Worm (Caenorhabditis elegans) whole organism, early embryonic: ENCODE measurements around the gene epg-9.

Experiments
- B0310.2 ChIP-seq: sonication (generic microtip); optimal IDR thresholded peaks from 2 replicates; lab custom pipeline; 2016; ENCODE audit warnings: mild to moderate bottlenecking, missing genetic modification characterization, missing compliant biosample characterization
- F13C5.2 ChIP-seq: sonication (generic microtip); optimal IDR thresholded peaks from 2 replicates; lab custom pipeline; 2017; ENCODE audit warnings: mild to moderate bottlenecking, missing genetic modification characterization, inconsistent platforms, missing compliant biosample characterization
- aly-1 ChIP-seq: sonication (generic microtip); optimal IDR thresholded peaks from 2 replicates; lab custom pipeline; 2016; ENCODE audit warnings: missing genetic modification characterization, missing compliant biosample characterization
- ama-1 ChIP-seq: fragments of 150-350 bp; optimal IDR thresholded peaks from 2 replicates; lab custom pipeline; 2014
- ceh-13 ChIP-seq: fragments of 200-800 bp; sonication (Bioruptor generic); optimal IDR thresholded peaks from 2 replicates; lab custom pipeline; 2018; ENCODE audit warnings: mild to moderate bottlenecking, missing genetic modification characterization, missing compliant biosample characterization
- ceh-36 ChIP-seq: sonication (generic microtip); optimal IDR thresholded peaks from 2 replicates; lab custom pipeline; 2016; ENCODE audit warnings: missing genetic modification characterization, inconsistent platforms, missing compliant biosample characterization
- ets-7 ChIP-seq: sonication (generic microtip); optimal IDR thresholded peaks from 2 replicates; lab custom pipeline; 2016; ENCODE audit warnings: missing genotype, missing genetic modification characterization, missing compliant biosample characterization
- flt-1 ChIP-seq: fragments of 200-800 bp; sonication (Bioruptor generic); IDR thresholded peaks from 2 replicates; pipeline ENCODE4 v1.3.6; 2022; ENCODE audit warnings: missing genetic modification characterization, missing compliant biosample characterization
- hmbx-1 ChIP-seq: sonication (generic microtip); optimal IDR thresholded peaks from 2 replicates; lab custom pipeline; 2016; ENCODE audit warnings: mild to moderate bottlenecking, missing genetic modification characterization, missing compliant biosample characterization
- hmg-4 ChIP-seq: fragments of 200-800 bp; sonication (Bioruptor generic); optimal IDR thresholded peaks from 2 replicates; lab custom pipeline; 2018; ENCODE audit warnings: mild to moderate bottlenecking, missing genetic modification characterization, missing compliant biosample characterization
- hnd-1 ChIP-seq: sonication (generic microtip); optimal IDR thresholded peaks from 2 replicates; lab custom pipeline; 2016; ENCODE audit warnings: missing genetic modification characterization, missing compliant biosample characterization
- pes-1 ChIP-seq: fragments of 200-800 bp; sonication (Bioruptor generic); IDR thresholded peaks from 2 replicates; pipeline ENCODE4 v1.3.6; 2022; ENCODE audit warnings: missing genetic modification reagents, missing genetic modification characterization, missing compliant biosample characterization
- scrt-1 ChIP-seq: fragments of 200-800 bp; sonication (Bioruptor generic); IDR thresholded peaks from 2 replicates; pipeline ENCODE4 v1.3.6; 2022; ENCODE audit warnings: missing genetic modification characterization, missing compliant biosample characterization
- sea-1 ChIP-seq: fragments of 200-800 bp; sonication (Bioruptor generic); conservative IDR thresholded peaks from 2 replicates; pipeline ENCODE4 v1.3.6; 2022; ENCODE audit warnings: missing genetic modification characterization, missing compliant biosample characterization
- tbx-11 ChIP-seq: fragments of 200-800 bp; sonication (Bioruptor generic); IDR thresholded peaks from 2 replicates; pipeline ENCODE4 v1.3.6; 2022; ENCODE audit warnings: missing genetic modification characterization, missing compliant biosample characterization
- tbx-37 ChIP-seq: fragments of 200-800 bp; sonication (Bioruptor generic); conservative IDR thresholded peaks from 2 replicates; pipeline ENCODE4 v1.3.6; 2022; ENCODE audit warnings: missing genetic modification reagents, missing genetic modification characterization, missing compliant biosample characterization
- tra-4 ChIP-seq: sonication (generic microtip); optimal IDR thresholded peaks from 2 replicates; lab custom pipeline; 2017; ENCODE audit warnings: missing genetic modification characterization, missing compliant biosample characterization

epg-9 gene

ce11 chrIV:2563969-2564368 is 37.0 kb upstream of the epg-9 start, which contains the start of gene Y69A2AR.24:
TSS of gene Y69A2AR.24 (minus strand) at chrIV:2564069.
- TF ChIP-seq pes-1 (GFP tag; lab: Robert Waterston, UW) (no peak), ets-7 (tag; lab: Kevin White, UChicago) (no peak), tbx-11 (GFP tag; lab: Robert Waterston, UW) (no peak), B0310.2 (tag; lab: Kevin White, UChicago) (no peak), tbx-37 (GFP tag; lab: Robert Waterston, UW) (no peak), flt-1 (no peak), hnd-1 (tag; lab: Kevin White, UChicago) (no peak)

ce11 chrIV:2568267-2568666 is 32.7 kb upstream of the epg-9 start, which contains the start of the genes Y69A2AR.25 and Y69A2AR.12:
TSS of gene Y69A2AR.25 (minus strand) at chrIV:2568367.
TSS of gene Y69A2AR.12 (plus strand) at chrIV:2568614.
- TF ChIP-seq aly-1 (no peak), F13C5.2 (tag; lab: Kevin White, UChicago) (no peak), B0310.2 (tag; lab: Kevin White, UChicago) (no peak), ama-1 (lab: Kevin White, UChicago) (no peak), scrt-1 (GFP tag; lab: Robert Waterston, UW) (no peak), hmg-4 (no peak), tbx-37 (GFP tag; lab: Robert Waterston, UW) (no peak), ceh-36 (no peak), ets-7 (tag; lab: Kevin White, UChicago) (no peak), pes-1 (GFP tag; lab: Robert Waterston, UW) (no peak), tra-4 (tag; lab: Kevin White, UChicago) (no peak), ceh-13 (GFP tag; lab: Kevin White, UChicago) (no peak), hmbx-1 (tag; lab: Kevin White, UChicago) (no peak), hnd-1 (tag; lab: Kevin White, UChicago) (no peak)

- TF ChIP-seq aly-1 (no peak), ceh-13 (GFP tag; lab: Kevin White, UChicago) (no peak), tbx-11 (GFP tag; lab: Robert Waterston, UW) (no peak), pes-1 (GFP tag; lab: Robert Waterston, UW) (no peak), B0310.2 (tag; lab: Kevin White, UChicago) (no peak), hmbx-1 (tag; lab: Kevin White, UChicago) (no peak), flt-1 (no peak), sea-1 (no peak), hmg-4 (no peak), F13C5.2 (tag; lab: Kevin White, UChicago) (no peak), ceh-36 (no peak), scrt-1 (GFP tag; lab: Robert Waterston, UW) (no peak), tra-4 (tag; lab: Kevin White, UChicago) (no peak), ama-1 (lab: Kevin White, UChicago) (no peak), hnd-1 (tag; lab: Kevin White, UChicago) (no peak), ets-7 (tag; lab: Kevin White, UChicago) (no peak), tbx-37 (GFP tag; lab: Robert Waterston, UW) (no peak)
Measured at ce11 chrIV:2572107-2572506, 28.8 kb upstream of the epg-9 start, which contains the start of gene Y69A2AR.51. TSS of gene Y69A2AR.51 (plus strand) at chrIV:2572407.

- TF ChIP-seq tbx-37 (GFP tag; lab: Robert Waterston, UW), result no peak
- no peak for TF ChIP-seq F13C5.2 (tag; lab: Kevin White, UChicago)
- no peak for TF ChIP-seq B0310.2 (tag; lab: Kevin White, UChicago)
- no peak for TF ChIP-seq hnd-1 (tag; lab: Kevin White, UChicago)
- TF ChIP-seq ama-1 (lab: Kevin White, UChicago), result no peak
- TF ChIP-seq tra-4 (tag; lab: Kevin White, UChicago), result no peak
- no peak for TF ChIP-seq hmg-4
- no peak for TF ChIP-seq flt-1
- TF ChIP-seq sea-1, result no peak
Measured at ce11 chrIV:2573122-2573521, 27.8 kb upstream of the epg-9 start.

- TF ChIP-seq ets-7 (tag; lab: Kevin White, UChicago) (no peak), scrt-1 (GFP tag; lab: Robert Waterston, UW) (no peak), ama-1 (lab: Kevin White, UChicago) (no peak), sea-1 (no peak), hnd-1 (tag; lab: Kevin White, UChicago) (no peak), ceh-13 (GFP tag; lab: Kevin White, UChicago) (no peak), tbx-37 (GFP tag; lab: Robert Waterston, UW) (no peak), flt-1 (no peak), hmbx-1 (tag; lab: Kevin White, UChicago) (no peak), tbx-11 (GFP tag; lab: Robert Waterston, UW) (no peak), aly-1 (no peak), B0310.2 (tag; lab: Kevin White, UChicago) (no peak), tra-4 (tag; lab: Kevin White, UChicago) (no peak), hmg-4 (no peak)
Measured at ce11 chrIV:2581483-2581882, 19.5 kb upstream of the epg-9 start, which contains the start of gene nhr-242. TSS of gene nhr-242 (minus strand) at chrIV:2581583.

- TF ChIP-seq B0310.2 (tag; lab: Kevin White, UChicago), result no peak
- no peak for TF ChIP-seq hmg-4
- TF ChIP-seq F13C5.2 (tag; lab: Kevin White, UChicago), result no peak
- TF ChIP-seq ama-1 (lab: Kevin White, UChicago), result no peak
- no peak for TF ChIP-seq ceh-36
- no peak for TF ChIP-seq flt-1
Measured at ce11 chrIV:2597417-2597816, 3.5 kb upstream of the epg-9 start, which contains the start of gene Y69A2AR.47. TSS of gene Y69A2AR.47 (plus strand) at chrIV:2597717.

ce11 chrIV:2599634-2600033 is 1.3 kb upstream of the epg-9 start:
- no peak for TF ChIP-seq hmg-4
- TF ChIP-seq F13C5.2 (tag; lab: Kevin White, UChicago), result peak; percentile 21
